Fruit fly (Drosophila melanogaster): ENCODE measurements around the gene hdm.

dm6 chrX:7923063-7923462 is 3.1 kb upstream of the hdm start:
- TF ChIP-seq psq (optimal IDR thresholded peaks at IDR 0.05) = no peak
- no peak for TF ChIP-seq EcR (GFP tag; optimal IDR thresholded peaks at IDR 0.05)
- TF ChIP-seq pan (optimal IDR thresholded peaks at IDR 0.05) = no peak
- no peak for TF ChIP-seq usp (GFP tag; optimal IDR thresholded peaks at IDR 0.05)
- no peak for TF ChIP-seq Dll (optimal IDR thresholded peaks at IDR 0.05)

Data from whole organism.